Worm (Caenorhabditis elegans) whole organism, L2 larva: ENCODE data around the gene C56A3.8.

ENCODE experiments used
- C34F6.9 ChIP-seq: fragments of 150-350 bp; optimal IDR thresholded peaks from 2 replicates; lab custom pipeline; 2014; ENCODE audit warnings: missing biosample characterization, missing genetic modification characterization
- F13H6.1 ChIP-seq: sonication (generic microtip); optimal IDR thresholded peaks from 2 replicates; lab custom pipeline; 2016; ENCODE audit warnings: missing genetic modification characterization, missing compliant biosample characterization
- R02D3.7 ChIP-seq: fragments of 150-350 bp; optimal IDR thresholded peaks from 2 replicates; lab custom pipeline; 2014; ENCODE audit warnings: missing biosample characterization, missing genetic modification characterization
- Y55F3AM.14 ChIP-seq: fragments of 200-800 bp; sonication (Bioruptor generic); optimal IDR thresholded peaks from 2 replicates; lab custom pipeline; 2018; ENCODE audit warnings: mild to moderate bottlenecking, missing genetic modification characterization, missing compliant biosample characterization
- ZK546.5 ChIP-seq: sonication (generic microtip); optimal IDR thresholded peaks from 2 replicates; lab custom pipeline; 2017; ENCODE audit warnings: missing biosample characterization, missing genetic modification characterization
- alr-1 ChIP-seq: fragments of 150-350 bp; optimal IDR thresholded peaks from 2 replicates; lab custom pipeline; 2014; ENCODE audit warnings: missing biosample characterization, missing genetic modification characterization
- aly-2 ChIP-seq: fragments of 150-350 bp; optimal IDR thresholded peaks from 2 replicates; lab custom pipeline; 2014; ENCODE audit warnings: missing biosample characterization, missing genetic modification characterization
- ama-1 ChIP-seq: fragments of 150-350 bp; optimal IDR thresholded peaks from 2 replicates; lab custom pipeline; 2018; ENCODE audit warnings: inconsistent platforms
- blmp-1 ChIP-seq: sonication (generic microtip); optimal IDR thresholded peaks from 2 replicates; lab custom pipeline; 2017; ENCODE audit warnings: missing genetic modification characterization, mild to moderate bottlenecking, missing compliant biosample characterization, antibody characterized with exemption, moderate library complexity; ENCODE audit not compliant: insufficient read depth
- ceh-16 ChIP-seq: fragments of 150-350 bp; optimal IDR thresholded peaks from 2 replicates; lab custom pipeline; 2014; ENCODE audit warnings: missing biosample characterization, missing genetic modification characterization
- ceh-82 ChIP-seq: fragments of 150-350 bp; optimal IDR thresholded peaks from 2 replicates; lab custom pipeline; 2014; ENCODE audit warnings: missing biosample characterization, missing genetic modification characterization
- crh-2 ChIP-seq: sonication (generic microtip); optimal IDR thresholded peaks from 2 replicates; lab custom pipeline; 2017; ENCODE audit warnings: missing biosample characterization, missing genetic modification characterization
- dmd-4 ChIP-seq: sonication (generic microtip); optimal IDR thresholded peaks from 2 replicates; lab custom pipeline; 2017; ENCODE audit warnings: missing biosample characterization, missing genetic modification characterization
- egl-27 ChIP-seq: sonication (generic microtip); optimal IDR thresholded peaks from 3 replicates; lab custom pipeline; 2017; ENCODE audit warnings: missing biosample characterization, missing genetic modification reagents, missing genetic modification characterization
- elt-1 ChIP-seq: fragments of 150-350 bp; optimal IDR thresholded peaks from 2 replicates; lab custom pipeline; 2014; ENCODE audit warnings: missing biosample characterization, missing genetic modification characterization
- elt-3 ChIP-seq: sonication (generic microtip); optimal IDR thresholded peaks from 2 replicates; lab custom pipeline; 2017; ENCODE audit warnings: missing biosample characterization, missing genetic modification characterization
- fos-1 ChIP-seq: fragments of 150-350 bp; optimal IDR thresholded peaks from 2 replicates; lab custom pipeline; 2014; ENCODE audit warnings: missing biosample characterization, missing genetic modification characterization
- gmeb-1 ChIP-seq: fragments of 150-350 bp; optimal IDR thresholded peaks from 2 replicates; lab custom pipeline; 2014; ENCODE audit warnings: missing biosample characterization, missing genetic modification characterization
- lin-11 ChIP-seq: fragments of 150-350 bp; sonication (generic microtip); optimal IDR thresholded peaks from 2 replicates; lab custom pipeline; 2014; ENCODE audit warnings: missing biosample characterization, missing genetic modification characterization, inconsistent platforms, mixed read lengths
- lin-13 ChIP-seq: fragments of 150-350 bp; optimal IDR thresholded peaks from 2 replicates; lab custom pipeline; 2014; ENCODE audit warnings: missing biosample characterization, missing genetic modification reagents, missing genetic modification characterization
- lin-39 ChIP-seq: fragments of 150-350 bp; optimal IDR thresholded peaks from 2 replicates; lab custom pipeline; 2014; ENCODE audit warnings: missing biosample characterization, missing genetic modification reagents, missing genetic modification characterization
- lsy-2 ChIP-seq, 2 experiments: fragments of 150-350 bp in 1 of 2; sonication (generic microtip) in 1 of 2; optimal IDR thresholded peaks; 2 replicates each; lab custom pipeline; 2014 to 2017; ENCODE audit warnings: missing biosample characterization in 2 of 2, missing genetic modification characterization in 2 of 2
- mab-5 ChIP-seq: fragments of 150-350 bp; optimal IDR thresholded peaks from 2 replicates; lab custom pipeline; 2014; ENCODE audit warnings: missing biosample characterization, missing genetic modification characterization
- mbf-1 ChIP-seq: sonication (generic microtip); optimal IDR thresholded peaks from 2 replicates; lab custom pipeline; 2017; ENCODE audit warnings: missing biosample characterization, missing genetic modification characterization
- mdl-1 ChIP-seq, 2 experiments: fragments of 150-350 bp in 1 of 2; sonication (generic microtip) in 1 of 2; optimal IDR thresholded peaks; 2 replicates each; lab custom pipeline; 2017; ENCODE audit warnings: missing biosample characterization in 2 of 2, missing genetic modification characterization in 2 of 2
- nhr-10 ChIP-seq: sonication (generic microtip); optimal IDR thresholded peaks from 2 replicates; lab custom pipeline; 2017; ENCODE audit warnings: missing biosample characterization, missing genetic modification characterization
- nhr-11 ChIP-seq: fragments of 150-350 bp; optimal IDR thresholded peaks from 2 replicates; lab custom pipeline; 2014; ENCODE audit warnings: missing biosample characterization, missing genetic modification characterization
- nhr-12 ChIP-seq: fragments of 150-350 bp; optimal IDR thresholded peaks from 2 replicates; lab custom pipeline; 2014; ENCODE audit warnings: missing biosample characterization, missing genetic modification characterization
- nhr-129 ChIP-seq: fragments of 150-350 bp; optimal IDR thresholded peaks from 2 replicates; lab custom pipeline; 2014; ENCODE audit warnings: missing biosample characterization, missing genetic modification characterization
- nhr-21 ChIP-seq: fragments of 150-350 bp; optimal IDR thresholded peaks from 2 replicates; lab custom pipeline; 2014; ENCODE audit warnings: missing biosample characterization, missing genetic modification characterization
- nhr-23 ChIP-seq: fragments of 150-350 bp; optimal IDR thresholded peaks from 2 replicates; lab custom pipeline; 2014; ENCODE audit warnings: missing biosample characterization, missing genetic modification reagents, missing genetic modification characterization
- nhr-237 ChIP-seq: fragments of 150-350 bp; optimal IDR thresholded peaks from 2 replicates; lab custom pipeline; 2014; ENCODE audit warnings: missing biosample characterization, missing genetic modification characterization
- nhr-25 ChIP-seq: fragments of 150-350 bp; sonication (generic microtip); optimal IDR thresholded peaks from 3 replicates; lab custom pipeline; 2014; ENCODE audit warnings: missing biosample characterization, missing genetic modification characterization
- nhr-6 ChIP-seq: fragments of 150-350 bp; optimal IDR thresholded peaks from 2 replicates; lab custom pipeline; 2014; ENCODE audit warnings: missing biosample characterization, missing genetic modification characterization
- nhr-77 ChIP-seq: fragments of 150-350 bp; optimal IDR thresholded peaks from 2 replicates; lab custom pipeline; 2014; ENCODE audit warnings: missing biosample characterization, missing genetic modification characterization
- peb-1 ChIP-seq: fragments of 150-350 bp; optimal IDR thresholded peaks from 2 replicates; lab custom pipeline; 2014; ENCODE audit warnings: missing biosample characterization, missing genetic modification characterization
- sem-4 ChIP-seq: fragments of 150-350 bp; optimal IDR thresholded peaks from 2 replicates; lab custom pipeline; 2014; ENCODE audit warnings: missing biosample characterization, missing genetic modification reagents, missing genetic modification characterization
- skn-1 ChIP-seq: sonication (generic microtip); optimal IDR thresholded peaks from 2 replicates; lab custom pipeline; 2017; ENCODE audit warnings: missing biosample characterization, missing genetic modification characterization
- sma-3 ChIP-seq: sonication (generic microtip); optimal IDR thresholded peaks from 2 replicates; lab custom pipeline; 2016; ENCODE audit warnings: missing genetic modification reagents, missing genetic modification characterization, missing compliant biosample characterization
- sma-9 ChIP-seq, 2 experiments: fragments of 150-350 bp in 1 of 2; sonication (generic microtip) in 1 of 2; optimal IDR thresholded peaks; 2 replicates each; lab custom pipeline; 2014 to 2016; ENCODE audit warnings: missing genetic modification characterization in 2 of 2, mild to moderate bottlenecking in 1 of 2, missing biosample characterization in 1 of 2, missing compliant biosample characterization in 1 of 2, missing genetic modification reagents in 1 of 2, moderate library complexity in 1 of 2
- snpc-4 ChIP-seq: fragments of 150-350 bp; optimal IDR thresholded peaks from 2 replicates; lab custom pipeline; 2014; ENCODE audit warnings: missing biosample characterization, missing genetic modification characterization
- unc-39 ChIP-seq: fragments of 150-350 bp; optimal IDR thresholded peaks from 2 replicates; lab custom pipeline; 2014; ENCODE audit warnings: missing biosample characterization, missing genetic modification characterization
- unc-55 ChIP-seq: fragments of 150-350 bp; sonication (generic microtip); optimal IDR thresholded peaks from 3 replicates; lab custom pipeline; 2014; ENCODE audit warnings: missing biosample characterization, missing genetic modification reagents, missing genetic modification characterization
- unc-62 ChIP-seq: fragments of 150-350 bp; optimal IDR thresholded peaks from 2 replicates; lab custom pipeline; 2014; ENCODE audit warnings: missing biosample characterization, missing genetic modification reagents, missing genetic modification characterization
- zag-1 ChIP-seq: fragments of 150-350 bp; optimal IDR thresholded peaks from 2 replicates; lab custom pipeline; 2014; ENCODE audit warnings: missing biosample characterization, missing genetic modification characterization
- ztf-1 ChIP-seq: fragments of 200-800 bp; sonication (Bioruptor generic); conservative IDR thresholded peaks from 2 replicates; pipeline ENCODE4 v1.3.6; 2022; ENCODE audit warnings: missing genetic modification characterization, missing compliant biosample characterization
- ztf-11 ChIP-seq: sonication (generic microtip); optimal IDR thresholded peaks from 2 replicates; lab custom pipeline; 2017; ENCODE audit warnings: missing biosample characterization, missing genetic modification characterization
- ztf-4 ChIP-seq: fragments of 150-350 bp; optimal IDR thresholded peaks from 2 replicates; lab custom pipeline; 2014; ENCODE audit warnings: missing biosample characterization, missing genetic modification characterization

C56A3.8 gene

DNA sequence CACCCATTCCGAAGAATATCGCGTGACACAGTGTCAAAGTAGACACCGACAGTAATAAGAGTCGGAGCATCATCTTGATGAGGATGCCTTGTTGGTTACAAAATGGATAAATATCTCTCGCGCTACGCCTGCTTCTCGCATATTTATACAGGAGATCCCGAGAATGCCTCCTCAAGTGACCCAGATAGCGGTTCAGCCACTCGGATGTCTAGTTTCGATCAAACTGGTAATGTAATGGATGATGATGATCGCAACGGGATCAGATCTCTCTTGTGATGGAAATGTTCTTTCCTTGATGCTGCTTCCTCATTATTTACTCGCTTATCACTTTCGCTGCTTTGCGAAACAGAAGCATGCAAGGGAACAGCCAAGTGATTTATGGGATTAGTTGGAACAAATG is 3.8 kb downstream of the C56A3.8 start, which contains the start of gene grl-17:
TSS of gene grl-17 (minus strand) at position 101 of the 400 bp plus-strand sequence.
- TF ChIP-seq peb-1 (tag; lab: Kevin White, UChicago) (no peak), nhr-23 (no peak)

DNA sequence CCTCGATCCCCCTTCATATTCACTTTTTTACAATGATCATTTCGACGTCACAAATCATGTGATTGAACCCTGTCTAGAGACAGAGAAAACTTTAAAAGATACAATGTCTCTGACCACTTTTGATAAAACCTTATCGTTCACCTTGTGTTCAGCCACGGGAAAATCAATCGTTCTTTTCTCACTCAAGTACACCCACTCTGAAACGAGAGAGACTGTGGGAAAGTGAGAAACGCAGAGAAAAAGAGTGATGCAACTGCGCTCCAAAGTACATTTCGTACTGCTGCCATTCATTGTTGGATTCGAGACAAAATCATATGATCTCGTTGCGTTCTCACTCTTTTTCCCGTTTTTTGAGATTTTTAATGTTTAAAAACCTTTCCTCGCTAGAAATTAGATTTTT is 5.1 kb downstream of the C56A3.8 start:
- TF ChIP-seq lin-13 (GFP tag; lab: Kevin White, UChicago) (peak; percentile 68), sem-4 (tag; lab: Kevin White, UChicago) (peak; percentile 61), nhr-11 (no peak), ZK546.5 (tag; lab: Kevin White, UChicago) (no peak), elt-1 (tag; lab: Kevin White, UChicago) (no peak), dmd-4 (tag; lab: Kevin White, UChicago) (no peak), lsy-2 (tag; optimal IDR thresholded peaks at IDR 0.05; lab: Kevin White, UChicago) (peak; percentile 47 to 91), ceh-82 (tag; lab: Kevin White, UChicago) (peak; percentile 22), elt-3 (tag; lab: Kevin White, UChicago) (no peak), Y55F3AM.14 (no peak), snpc-4 (peak; percentile 83), nhr-12 (tag; lab: Kevin White, UChicago) (no peak), skn-1 (tag; lab: Kevin White, UChicago) (no peak), nhr-21 (tag; lab: Kevin White, UChicago) (peak; percentile 96), aly-2 (tag; lab: Kevin White, UChicago) (no peak), ceh-16 (tag; lab: Kevin White, UChicago) (no peak), nhr-6 (tag; lab: Kevin White, UChicago) (no peak), lin-39 (tag; lab: Kevin White, UChicago) (no peak), unc-55 (GFP tag; lab: Kevin White, UChicago) (peak; percentile 85), nhr-10 (tag; lab: Kevin White, UChicago) (no peak), sma-9 (GFP tag; optimal IDR thresholded peaks at IDR 0.05; lab: Kevin White, UChicago) (peak; percentile 89), sma-9 (tag; optimal IDR thresholded peaks at IDR 0.05; lab: Kevin White, UChicago) (no peak), nhr-237 (tag; lab: Kevin White, UChicago) (no peak), unc-62 (GFP tag; lab: Kevin White, UChicago) (no peak), ama-1 (lab: Kevin White, UChicago) (peak; percentile 76), crh-2 (peak; percentile 96), nhr-77 (no peak), lin-11 (no peak), ztf-11 (no peak), alr-1 (no peak), mab-5 (peak; percentile 59), mdl-1 (tag; optimal IDR thresholded peaks at IDR 0.05; lab: Kevin White, UChicago) (peak in 1 of 2 experiments; percentile 65), nhr-129 (tag; lab: Kevin White, UChicago) (peak; percentile 98), R02D3.7 (tag; lab: Kevin White, UChicago) (no peak), sma-3 (GFP tag; lab: Kevin White, UChicago) (peak; percentile 95), nhr-23 (no peak), blmp-1 (tag; lab: Kevin White, UChicago) (peak; percentile 75), F13H6.1 (tag; lab: Kevin White, UChicago) (peak; percentile 87), zag-1 (tag; lab: Kevin White, UChicago) (peak; percentile 56), nhr-25 (tag; lab: Kevin White, UChicago) (peak; percentile 94), egl-27 (tag; lab: Kevin White, UChicago) (peak; percentile 4), ztf-4 (tag; lab: Kevin White, UChicago) (peak; percentile 76), peb-1 (tag; lab: Kevin White, UChicago) (no peak), C34F6.9 (tag; lab: Kevin White, UChicago) (peak; percentile 98), ztf-1 (GFP tag; lab: Robert Waterston, UW) (no peak), unc-39 (tag; lab: Kevin White, UChicago) (no peak), mbf-1 (tag; lab: Kevin White, UChicago) (no peak), fos-1 (tag; lab: Kevin White, UChicago) (peak; percentile 88), gmeb-1 (tag; lab: Kevin White, UChicago) (peak; percentile 88)
